Fruit fly (Drosophila melanogaster) Kc167 (cell line): ENCODE results near the gene Rab3-GAP.

Experiments
- Myc ChIP-seq: fragments of >200 bp; optimal IDR thresholded peaks from 2 replicates; lab custom pipeline; 2017; ENCODE audit warnings: missing external identifiers
- Sin3A ChIP-seq: fragments of >200 bp; optimal IDR thresholded peaks from 2 replicates; lab custom pipeline; 2018; ENCODE audit warnings: missing external identifiers
- h ChIP-seq: fragments of >200 bp; optimal IDR thresholded peaks from 3 replicates; lab custom pipeline; 2018; ENCODE audit warnings: missing external identifiers
- insv ChIP-seq: fragments of >200 bp; optimal IDR thresholded peaks from 3 replicates; lab custom pipeline; 2018; ENCODE audit warnings: missing external identifiers
- psq ChIP-seq: fragments of >200 bp; optimal IDR thresholded peaks from 2 replicates; lab custom pipeline; 2017; ENCODE audit warnings: missing external identifiers
- ttk ChIP-seq: sonication (Bioruptor generic); optimal IDR thresholded peaks from 2 replicates; lab custom pipeline; 2017; ENCODE audit warnings: missing external identifiers

The Rab3-GAP gene

DNA sequence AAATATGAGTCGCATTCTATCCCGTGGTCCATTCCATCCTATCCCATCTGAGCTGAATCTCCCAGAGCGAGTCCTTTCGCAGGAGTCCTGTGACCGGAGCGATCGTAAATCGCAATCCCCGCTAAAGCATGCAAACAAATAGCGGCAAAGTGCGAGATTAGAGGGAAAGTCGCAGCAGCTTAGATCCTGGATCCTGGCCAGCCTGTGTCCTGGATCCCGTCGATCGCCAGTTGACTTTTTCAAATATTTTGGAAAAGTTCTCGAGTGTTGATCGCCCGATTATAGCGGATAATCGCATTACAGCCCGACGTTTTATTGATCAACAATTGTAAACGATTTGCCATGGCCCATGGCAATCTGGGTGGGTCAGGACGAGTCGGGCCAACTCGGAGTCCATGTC is 26.2 kb upstream of the Rab3-GAP start:
- TF ChIP-seq h (lab: Kevin White, UChicago): no peak
- TF ChIP-seq insv: no peak
- no peak for TF ChIP-seq ttk (lab: Kevin White, UChicago)
- TF ChIP-seq psq: no peak
- TF ChIP-seq Sin3A (lab: Kevin White, UChicago): no peak
- no peak for TF ChIP-seq Myc

DNA sequence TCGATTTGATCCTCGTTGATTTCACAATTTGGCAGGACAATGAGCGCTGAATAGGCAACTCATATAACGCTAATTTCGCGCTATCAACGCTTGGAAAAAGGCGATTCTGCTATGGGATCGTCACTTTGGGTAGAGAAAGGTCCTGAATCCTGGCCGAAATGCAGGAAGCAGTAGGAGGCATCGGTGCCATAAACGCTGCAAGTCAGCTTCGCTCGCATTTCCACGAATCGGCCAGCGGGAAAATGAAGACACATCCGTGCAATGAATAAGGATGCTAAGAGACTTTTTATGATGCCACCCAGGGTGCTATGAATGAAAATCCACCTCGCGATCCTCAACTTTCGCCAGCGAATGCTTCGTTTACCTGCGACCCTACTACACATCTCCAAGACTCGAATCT is 24.5 kb upstream of the Rab3-GAP start:
- TF ChIP-seq Myc (no peak), psq (no peak), h (lab: Kevin White, UChicago) (no peak), insv (no peak)

DNA sequence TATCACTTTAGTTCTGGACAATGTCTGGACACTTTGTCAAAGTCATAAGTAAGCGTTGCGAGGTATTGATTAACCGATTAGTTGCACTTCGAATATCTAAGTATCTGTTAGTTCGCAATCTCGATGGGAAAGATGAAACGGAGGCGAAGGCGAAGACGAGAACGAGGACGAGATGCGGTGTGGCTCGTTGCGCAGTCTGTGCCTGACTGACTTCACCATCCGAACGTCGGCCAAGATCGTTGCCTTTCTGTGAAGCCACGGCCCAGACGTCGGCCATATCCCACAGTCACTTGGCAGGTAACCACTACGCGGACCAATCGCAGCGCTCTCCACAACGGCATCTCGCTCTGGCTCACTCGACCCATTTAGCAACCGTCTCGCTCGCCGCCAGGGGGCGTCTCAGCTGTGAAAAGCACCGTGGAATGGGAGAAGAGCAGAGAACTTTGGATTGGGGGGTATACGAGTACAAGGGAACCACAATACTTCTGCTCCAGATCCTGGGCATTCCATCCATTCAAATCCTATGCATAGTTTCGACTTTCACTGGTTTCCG is 22.7 kb upstream of the Rab3-GAP start, which contains the start of gene prd:
prd (minus strand) TSS at position 209 of the 553 bp plus-strand sequence.
- TF ChIP-seq Sin3A (lab: Kevin White, UChicago) (no peak), Myc (no peak), ttk (lab: Kevin White, UChicago) (no peak), h (lab: Kevin White, UChicago) (no peak), insv (no peak), psq (no peak)

DNA sequence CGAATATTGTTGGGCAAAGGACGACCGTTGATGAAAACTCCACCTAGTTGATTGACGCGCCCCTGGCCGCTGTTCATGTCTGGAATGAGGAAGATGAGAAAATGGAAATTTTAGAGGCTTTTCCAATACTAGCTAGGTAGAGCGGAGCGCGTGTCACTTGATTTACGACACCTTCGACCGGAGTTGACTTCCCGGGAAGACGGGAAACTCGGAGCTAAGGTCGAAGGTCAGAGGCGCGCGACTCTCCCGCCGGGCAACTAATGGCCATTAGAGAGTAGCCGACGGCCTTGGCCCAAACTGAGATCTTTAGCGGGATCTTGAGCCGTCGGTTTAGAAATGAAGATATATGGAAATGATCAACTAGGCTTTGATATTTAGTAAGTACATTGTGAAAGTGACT is 22.0 kb upstream of the Rab3-GAP start:
- TF ChIP-seq Sin3A (lab: Kevin White, UChicago) (no peak), ttk (lab: Kevin White, UChicago) (no peak), insv (no peak), Myc (no peak), psq (no peak)

DNA sequence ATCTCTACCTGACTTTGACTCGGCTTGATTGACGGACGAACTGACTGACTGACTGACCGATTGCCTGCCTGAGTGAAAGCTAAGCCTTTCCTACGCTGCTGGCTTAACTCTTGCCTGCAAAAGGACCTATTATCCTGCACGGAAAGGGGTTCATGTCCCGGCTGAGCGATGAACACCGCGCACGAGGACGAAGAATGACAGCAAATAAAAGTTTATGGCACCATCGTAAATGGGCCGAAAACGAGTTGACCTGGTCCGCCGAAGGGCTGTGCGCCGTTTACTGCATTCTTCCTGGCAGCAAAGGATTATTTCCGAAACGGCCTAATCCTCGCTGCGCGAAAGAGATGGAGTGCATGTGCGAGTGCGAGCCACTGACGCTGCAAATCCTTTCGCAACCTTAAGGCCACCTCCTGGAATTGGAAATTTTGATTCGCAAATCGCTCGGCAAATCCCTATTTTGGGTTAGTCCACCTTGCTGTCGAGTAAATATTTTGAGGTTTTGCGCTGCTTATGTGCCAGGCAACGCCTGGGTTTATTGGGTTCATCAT is 18.2 kb upstream of the Rab3-GAP start:
- no peak for TF ChIP-seq psq
- no peak for TF ChIP-seq Sin3A (lab: Kevin White, UChicago)
- no peak for TF ChIP-seq ttk (lab: Kevin White, UChicago)

DNA sequence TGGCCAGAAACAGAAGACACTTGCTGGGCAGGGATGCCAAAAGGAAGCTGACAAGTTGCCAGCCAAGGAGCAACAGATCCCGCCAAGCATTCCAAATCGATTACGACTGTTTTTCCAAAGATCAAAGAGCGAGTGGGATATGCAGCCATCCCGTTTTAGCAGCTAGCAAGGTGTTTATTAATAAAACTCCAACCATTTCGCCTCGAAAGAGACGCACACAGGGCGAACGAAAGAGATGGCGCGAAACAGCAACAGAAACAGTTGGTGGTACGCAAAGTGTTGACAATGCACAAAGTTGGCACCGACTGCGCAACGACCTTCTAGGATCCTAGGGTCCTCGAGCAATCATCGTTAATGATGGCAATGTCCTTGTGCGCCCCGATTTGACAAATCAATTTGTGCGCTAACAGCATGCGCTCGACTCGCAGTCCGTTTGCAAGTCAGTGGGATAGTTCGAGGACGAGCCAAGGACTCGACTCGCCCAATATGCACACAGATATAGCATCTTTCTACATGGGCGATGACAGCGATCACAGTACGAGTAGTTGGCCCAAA is 16.9 kb upstream of the Rab3-GAP start:
- TF ChIP-seq h (lab: Kevin White, UChicago) (no peak), psq (no peak), Sin3A (lab: Kevin White, UChicago) (no peak)

DNA sequence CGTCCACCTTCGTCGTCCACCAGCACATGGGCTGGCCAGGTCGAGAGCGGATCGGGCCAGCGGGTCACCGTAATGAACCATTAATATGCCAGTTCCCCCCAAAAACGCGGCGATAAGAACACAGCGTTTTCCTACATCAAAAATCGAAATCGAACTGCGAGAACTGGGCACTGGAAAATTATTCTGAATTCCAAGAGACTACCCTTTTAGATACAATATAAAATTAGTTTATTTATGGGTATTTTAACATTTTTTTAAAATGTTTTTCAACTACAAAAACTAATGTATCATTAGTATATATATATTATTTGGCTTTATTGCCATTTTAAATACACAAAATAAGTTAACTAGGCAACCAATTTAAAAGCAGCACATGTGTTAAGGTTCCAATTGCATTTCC is 15.7 kb upstream of the Rab3-GAP start:
- TF ChIP-seq Myc: no peak
- TF ChIP-seq Sin3A (lab: Kevin White, UChicago): no peak
- no peak for TF ChIP-seq insv
- TF ChIP-seq psq: no peak
- no peak for TF ChIP-seq h (lab: Kevin White, UChicago)
- no peak for TF ChIP-seq ttk (lab: Kevin White, UChicago)

DNA sequence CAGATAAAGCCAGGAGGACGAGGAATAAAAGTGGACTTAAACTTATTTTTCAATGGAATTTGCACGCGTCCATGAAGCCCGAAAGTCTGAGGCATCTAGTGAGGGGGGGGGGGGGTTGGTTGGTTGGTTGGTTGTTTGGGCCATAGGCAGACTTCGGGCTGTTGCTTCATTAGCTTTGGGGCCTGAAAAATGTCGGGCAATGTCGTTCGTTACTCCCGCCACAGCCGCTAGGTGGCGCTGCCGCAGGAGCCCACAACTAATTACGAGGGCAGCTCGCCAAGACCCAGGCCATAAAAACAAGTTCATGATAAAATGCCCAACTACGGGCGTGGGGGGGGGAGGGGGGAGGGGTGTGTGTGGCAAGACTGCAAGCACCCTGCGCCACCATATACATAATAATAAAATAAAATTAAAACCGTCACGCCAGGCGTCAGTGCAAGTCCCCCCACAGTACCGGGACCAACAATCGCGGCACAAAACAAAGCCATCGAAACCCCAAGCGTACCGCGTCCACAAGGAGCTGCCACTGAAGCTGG is 15.2 kb upstream of the Rab3-GAP start:
- TF ChIP-seq Myc (no peak), psq (no peak), insv (no peak), Sin3A (lab: Kevin White, UChicago) (no peak), ttk (lab: Kevin White, UChicago) (no peak), h (lab: Kevin White, UChicago) (no peak)

DNA sequence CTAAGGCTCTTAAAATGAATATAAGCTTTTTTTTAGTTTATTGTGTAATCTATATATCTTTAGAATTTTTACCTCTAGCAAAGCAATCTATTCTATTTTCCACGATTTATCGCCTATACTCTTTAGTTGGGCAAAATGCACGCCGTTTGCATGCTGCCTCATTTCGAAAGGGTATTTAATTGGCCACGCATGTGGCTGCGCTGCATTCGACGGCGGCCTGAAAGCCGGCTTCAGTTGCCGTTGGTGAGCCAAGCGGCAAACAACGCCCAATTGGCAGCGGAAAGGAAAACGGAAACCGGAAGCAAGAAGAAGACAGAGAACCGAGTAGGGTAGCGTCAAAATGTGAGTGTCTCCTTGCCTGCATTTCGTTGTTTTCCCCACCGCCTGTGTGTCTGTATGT is 12.9 kb upstream of the Rab3-GAP start, which contains the start of gene CG14947:
CG14947 (plus strand) TSS at position 251 of the 400 bp plus-strand sequence.
- TF ChIP-seq Sin3A (lab: Kevin White, UChicago) (no peak), psq (no peak), Myc (no peak), ttk (lab: Kevin White, UChicago) (no peak), h (lab: Kevin White, UChicago) (no peak), insv (no peak)

DNA sequence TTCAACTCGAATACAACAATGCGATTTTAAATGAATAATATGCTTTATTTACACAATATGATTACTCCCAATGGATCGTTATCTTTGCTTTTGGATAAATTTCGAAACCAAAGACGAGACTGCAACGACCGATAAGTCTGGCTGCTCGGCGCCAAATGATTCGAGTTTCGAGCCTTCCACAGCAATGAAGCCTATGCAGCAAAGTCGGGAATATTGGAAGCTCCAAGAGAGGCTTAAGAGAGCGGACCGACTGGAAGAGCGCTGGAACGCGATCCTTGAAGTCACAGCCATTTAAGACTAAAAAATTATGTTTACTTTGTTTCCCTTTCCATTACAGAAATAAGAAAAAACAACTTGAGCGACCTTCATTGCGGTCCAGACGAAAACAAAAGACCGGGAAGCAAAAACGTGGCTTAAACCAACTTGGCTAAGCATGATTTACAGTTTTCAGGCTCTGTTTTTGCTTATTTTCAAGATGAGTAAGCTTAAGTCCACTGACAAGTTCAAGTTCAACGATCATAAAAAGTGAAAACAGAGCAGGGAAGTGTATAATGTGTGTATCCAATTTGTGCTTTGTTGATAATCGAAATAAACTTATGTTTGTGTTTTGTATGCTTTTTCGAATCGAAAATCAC is 3.8 kb upstream of the Rab3-GAP start, which contains the start of gene firl:
firl (minus strand) TSS at position 159 of the 635 bp plus-strand sequence.
- TF ChIP-seq insv (no peak), h (lab: Kevin White, UChicago) (no peak), Myc (no peak), Sin3A (lab: Kevin White, UChicago) (no peak), ttk (lab: Kevin White, UChicago) (no peak), psq (no peak)

DNA sequence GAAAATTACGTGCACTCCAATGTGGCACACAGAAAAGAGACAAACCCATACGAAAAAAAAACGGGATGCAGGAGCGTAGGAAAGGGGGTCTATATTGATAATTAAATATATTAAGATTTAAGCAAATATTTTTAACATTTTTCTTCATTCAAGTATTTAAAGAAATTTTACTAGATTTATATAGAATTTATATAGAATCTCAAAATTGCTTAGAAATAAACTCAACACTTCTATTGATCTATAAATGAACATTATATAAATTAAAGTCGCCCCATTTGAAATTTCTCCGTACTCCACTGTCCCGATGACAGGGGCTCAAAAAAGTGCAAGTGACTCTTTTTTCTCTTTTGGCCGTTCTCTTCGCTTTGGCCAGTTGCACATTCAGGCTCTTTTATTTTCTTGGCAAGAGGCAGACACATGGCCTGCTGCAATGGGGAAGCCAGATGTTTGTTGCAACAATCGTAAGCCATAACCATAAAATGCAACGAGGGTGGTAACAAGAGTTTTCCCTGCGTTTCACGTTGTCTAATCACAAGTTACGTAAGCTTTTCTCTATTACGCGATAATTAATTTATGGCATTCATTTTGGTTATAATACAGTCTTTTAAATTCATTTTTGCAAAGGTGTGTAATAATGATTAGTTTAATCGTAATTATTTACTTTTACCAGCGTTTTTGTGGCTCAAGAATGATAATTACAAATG is 2.9 kb upstream of the Rab3-GAP start:
- no peak for TF ChIP-seq Myc
- TF ChIP-seq h (lab: Kevin White, UChicago): no peak
- TF ChIP-seq ttk (lab: Kevin White, UChicago): no peak
- TF ChIP-seq psq: no peak
- no peak for TF ChIP-seq insv
- TF ChIP-seq Sin3A (lab: Kevin White, UChicago): no peak

DNA sequence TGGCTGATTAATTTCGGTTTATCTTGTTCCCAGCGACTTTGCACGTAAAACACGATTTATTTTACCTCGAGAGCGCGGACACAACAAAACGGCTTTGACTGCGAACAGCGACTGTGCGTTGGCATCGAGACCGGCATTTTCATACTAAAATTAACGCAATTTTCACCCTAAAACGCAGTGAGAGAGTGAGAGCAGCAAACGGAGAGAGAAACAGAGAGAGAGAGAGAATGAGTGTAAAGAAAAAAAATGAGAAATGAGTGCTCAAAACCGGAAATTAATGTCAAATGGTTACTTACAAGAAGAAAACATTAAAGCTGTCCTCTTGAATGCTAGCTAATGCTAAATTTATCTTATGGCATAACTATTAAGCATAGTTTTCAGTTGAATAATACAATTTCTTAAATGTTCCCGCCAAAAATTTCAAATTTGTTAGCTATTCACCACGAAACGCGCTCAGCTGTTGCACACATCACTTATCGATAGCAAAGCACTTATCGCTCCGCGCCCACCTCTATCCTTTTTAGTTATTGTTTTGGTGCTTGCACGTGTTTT is 7.1 kb downstream of the Rab3-GAP start, which contains the start of the genes JhI-21, RpL7-like and CG34164:
JhI-21 (minus strand) TSS at position 206 of the 552 bp plus-strand sequence.
RpL7-like (plus strand) TSS at position 490 of the 552 bp plus-strand sequence.
CG34164 (plus strand) TSS at position 512 of the 552 bp plus-strand sequence.
- TF ChIP-seq h (lab: Kevin White, UChicago) (no peak), ttk (lab: Kevin White, UChicago) (no peak), insv (no peak), psq (no peak), Sin3A (lab: Kevin White, UChicago) (no peak), Myc (no peak)
